Worm (Caenorhabditis elegans) whole organism, L2 larva: ENCODE results near the gene C28H8.2.

Experiments
- C34F6.9 ChIP-seq: fragments of 150-350 bp; optimal IDR thresholded peaks from 2 replicates; lab custom pipeline; 2014; ENCODE audit warnings: missing biosample characterization, missing genetic modification characterization
- F13H6.1 ChIP-seq: sonication (generic microtip); optimal IDR thresholded peaks from 2 replicates; lab custom pipeline; 2016; ENCODE audit warnings: missing genetic modification characterization, missing compliant biosample characterization
- R02D3.7 ChIP-seq: fragments of 150-350 bp; optimal IDR thresholded peaks from 2 replicates; lab custom pipeline; 2014; ENCODE audit warnings: missing biosample characterization, missing genetic modification characterization
- Y55F3AM.14 ChIP-seq: fragments of 200-800 bp; sonication (Bioruptor generic); optimal IDR thresholded peaks from 2 replicates; lab custom pipeline; 2018; ENCODE audit warnings: mild to moderate bottlenecking, missing genetic modification characterization, missing compliant biosample characterization
- ZK546.5 ChIP-seq: sonication (generic microtip); optimal IDR thresholded peaks from 2 replicates; lab custom pipeline; 2017; ENCODE audit warnings: missing biosample characterization, missing genetic modification characterization
- alr-1 ChIP-seq: fragments of 150-350 bp; optimal IDR thresholded peaks from 2 replicates; lab custom pipeline; 2014; ENCODE audit warnings: missing biosample characterization, missing genetic modification characterization
- aly-2 ChIP-seq: fragments of 150-350 bp; optimal IDR thresholded peaks from 2 replicates; lab custom pipeline; 2014; ENCODE audit warnings: missing biosample characterization, missing genetic modification characterization
- ama-1 ChIP-seq: fragments of 150-350 bp; optimal IDR thresholded peaks from 2 replicates; lab custom pipeline; 2018; ENCODE audit warnings: inconsistent platforms
- blmp-1 ChIP-seq: sonication (generic microtip); optimal IDR thresholded peaks from 2 replicates; lab custom pipeline; 2017; ENCODE audit warnings: missing genetic modification characterization, mild to moderate bottlenecking, missing compliant biosample characterization, antibody characterized with exemption, moderate library complexity; ENCODE audit not compliant: insufficient read depth
- ceh-16 ChIP-seq: fragments of 150-350 bp; optimal IDR thresholded peaks from 2 replicates; lab custom pipeline; 2014; ENCODE audit warnings: missing biosample characterization, missing genetic modification characterization
- dmd-4 ChIP-seq: sonication (generic microtip); optimal IDR thresholded peaks from 2 replicates; lab custom pipeline; 2017; ENCODE audit warnings: missing biosample characterization, missing genetic modification characterization
- egl-27 ChIP-seq: sonication (generic microtip); optimal IDR thresholded peaks from 3 replicates; lab custom pipeline; 2017; ENCODE audit warnings: missing biosample characterization, missing genetic modification reagents, missing genetic modification characterization
- elt-1 ChIP-seq: fragments of 150-350 bp; optimal IDR thresholded peaks from 2 replicates; lab custom pipeline; 2014; ENCODE audit warnings: missing biosample characterization, missing genetic modification characterization
- elt-3 ChIP-seq: sonication (generic microtip); optimal IDR thresholded peaks from 2 replicates; lab custom pipeline; 2017; ENCODE audit warnings: missing biosample characterization, missing genetic modification characterization
- fos-1 ChIP-seq: fragments of 150-350 bp; optimal IDR thresholded peaks from 2 replicates; lab custom pipeline; 2014; ENCODE audit warnings: missing biosample characterization, missing genetic modification characterization
- lin-11 ChIP-seq: fragments of 150-350 bp; sonication (generic microtip); optimal IDR thresholded peaks from 2 replicates; lab custom pipeline; 2014; ENCODE audit warnings: missing biosample characterization, missing genetic modification characterization, inconsistent platforms, mixed read lengths
- lin-13 ChIP-seq: fragments of 150-350 bp; optimal IDR thresholded peaks from 2 replicates; lab custom pipeline; 2014; ENCODE audit warnings: missing biosample characterization, missing genetic modification reagents, missing genetic modification characterization
- lsy-2 ChIP-seq, 2 experiments: fragments of 150-350 bp in 1 of 2; sonication (generic microtip) in 1 of 2; optimal IDR thresholded peaks; 2 replicates each; lab custom pipeline; 2014 to 2017; ENCODE audit warnings: missing biosample characterization in 2 of 2, missing genetic modification characterization in 2 of 2
- mab-5 ChIP-seq: fragments of 150-350 bp; optimal IDR thresholded peaks from 2 replicates; lab custom pipeline; 2014; ENCODE audit warnings: missing biosample characterization, missing genetic modification characterization
- mbf-1 ChIP-seq: sonication (generic microtip); optimal IDR thresholded peaks from 2 replicates; lab custom pipeline; 2017; ENCODE audit warnings: missing biosample characterization, missing genetic modification characterization
- mdl-1 ChIP-seq, 2 experiments: fragments of 150-350 bp in 1 of 2; sonication (generic microtip) in 1 of 2; optimal IDR thresholded peaks; 2 replicates each; lab custom pipeline; 2017; ENCODE audit warnings: missing biosample characterization in 2 of 2, missing genetic modification characterization in 2 of 2
- nhr-10 ChIP-seq: sonication (generic microtip); optimal IDR thresholded peaks from 2 replicates; lab custom pipeline; 2017; ENCODE audit warnings: missing biosample characterization, missing genetic modification characterization
- nhr-11 ChIP-seq: fragments of 150-350 bp; optimal IDR thresholded peaks from 2 replicates; lab custom pipeline; 2014; ENCODE audit warnings: missing biosample characterization, missing genetic modification characterization
- nhr-12 ChIP-seq: fragments of 150-350 bp; optimal IDR thresholded peaks from 2 replicates; lab custom pipeline; 2014; ENCODE audit warnings: missing biosample characterization, missing genetic modification characterization
- nhr-129 ChIP-seq: fragments of 150-350 bp; optimal IDR thresholded peaks from 2 replicates; lab custom pipeline; 2014; ENCODE audit warnings: missing biosample characterization, missing genetic modification characterization
- nhr-21 ChIP-seq: fragments of 150-350 bp; optimal IDR thresholded peaks from 2 replicates; lab custom pipeline; 2014; ENCODE audit warnings: missing biosample characterization, missing genetic modification characterization
- nhr-23 ChIP-seq: fragments of 150-350 bp; optimal IDR thresholded peaks from 2 replicates; lab custom pipeline; 2014; ENCODE audit warnings: missing biosample characterization, missing genetic modification reagents, missing genetic modification characterization
- nhr-237 ChIP-seq: fragments of 150-350 bp; optimal IDR thresholded peaks from 2 replicates; lab custom pipeline; 2014; ENCODE audit warnings: missing biosample characterization, missing genetic modification characterization
- nhr-25 ChIP-seq: fragments of 150-350 bp; sonication (generic microtip); optimal IDR thresholded peaks from 3 replicates; lab custom pipeline; 2014; ENCODE audit warnings: missing biosample characterization, missing genetic modification characterization
- nhr-6 ChIP-seq: fragments of 150-350 bp; optimal IDR thresholded peaks from 2 replicates; lab custom pipeline; 2014; ENCODE audit warnings: missing biosample characterization, missing genetic modification characterization
- nhr-77 ChIP-seq: fragments of 150-350 bp; optimal IDR thresholded peaks from 2 replicates; lab custom pipeline; 2014; ENCODE audit warnings: missing biosample characterization, missing genetic modification characterization
- peb-1 ChIP-seq: fragments of 150-350 bp; optimal IDR thresholded peaks from 2 replicates; lab custom pipeline; 2014; ENCODE audit warnings: missing biosample characterization, missing genetic modification characterization
- sem-4 ChIP-seq: fragments of 150-350 bp; optimal IDR thresholded peaks from 2 replicates; lab custom pipeline; 2014; ENCODE audit warnings: missing biosample characterization, missing genetic modification reagents, missing genetic modification characterization
- skn-1 ChIP-seq: sonication (generic microtip); optimal IDR thresholded peaks from 2 replicates; lab custom pipeline; 2017; ENCODE audit warnings: missing biosample characterization, missing genetic modification characterization
- sma-3 ChIP-seq: sonication (generic microtip); optimal IDR thresholded peaks from 2 replicates; lab custom pipeline; 2016; ENCODE audit warnings: missing genetic modification reagents, missing genetic modification characterization, missing compliant biosample characterization
- sma-9 ChIP-seq, 2 experiments: fragments of 150-350 bp in 1 of 2; sonication (generic microtip) in 1 of 2; optimal IDR thresholded peaks; 2 replicates each; lab custom pipeline; 2014 to 2016; ENCODE audit warnings: missing genetic modification characterization in 2 of 2, mild to moderate bottlenecking in 1 of 2, missing biosample characterization in 1 of 2, missing compliant biosample characterization in 1 of 2, missing genetic modification reagents in 1 of 2, moderate library complexity in 1 of 2
- snpc-4 ChIP-seq: fragments of 150-350 bp; optimal IDR thresholded peaks from 2 replicates; lab custom pipeline; 2014; ENCODE audit warnings: missing biosample characterization, missing genetic modification characterization
- unc-39 ChIP-seq: fragments of 150-350 bp; optimal IDR thresholded peaks from 2 replicates; lab custom pipeline; 2014; ENCODE audit warnings: missing biosample characterization, missing genetic modification characterization
- unc-55 ChIP-seq: fragments of 150-350 bp; sonication (generic microtip); optimal IDR thresholded peaks from 3 replicates; lab custom pipeline; 2014; ENCODE audit warnings: missing biosample characterization, missing genetic modification reagents, missing genetic modification characterization
- unc-62 ChIP-seq: fragments of 150-350 bp; optimal IDR thresholded peaks from 2 replicates; lab custom pipeline; 2014; ENCODE audit warnings: missing biosample characterization, missing genetic modification reagents, missing genetic modification characterization
- zag-1 ChIP-seq: fragments of 150-350 bp; optimal IDR thresholded peaks from 2 replicates; lab custom pipeline; 2014; ENCODE audit warnings: missing biosample characterization, missing genetic modification characterization
- ztf-1 ChIP-seq: fragments of 200-800 bp; sonication (Bioruptor generic); conservative IDR thresholded peaks from 2 replicates; pipeline ENCODE4 v1.3.6; 2022; ENCODE audit warnings: missing genetic modification characterization, missing compliant biosample characterization
- ztf-11 ChIP-seq: sonication (generic microtip); optimal IDR thresholded peaks from 2 replicates; lab custom pipeline; 2017; ENCODE audit warnings: missing biosample characterization, missing genetic modification characterization
- ztf-4 ChIP-seq: fragments of 150-350 bp; optimal IDR thresholded peaks from 2 replicates; lab custom pipeline; 2014; ENCODE audit warnings: missing biosample characterization, missing genetic modification characterization

C28H8.2 gene

ce11 chrIII:5874664-5875417 lies 45.3 kb upstream of the C28H8.2 start:
- TF ChIP-seq nhr-6 (no peak), unc-55 (GFP tag; lab: Kevin White, UChicago) (no peak), lsy-2 (tag; optimal IDR thresholded peaks at IDR 0.05; lab: Kevin White, UChicago) (no peak), lin-11 (no peak), unc-39 (tag; lab: Kevin White, UChicago) (no peak), nhr-129 (tag; lab: Kevin White, UChicago) (peak; percentile 6), mab-5 (tag; lab: Kevin White, UChicago) (no peak), nhr-10 (no peak)
- TF ChIP-seq, all 48 proteins: peak for 1

DNA sequence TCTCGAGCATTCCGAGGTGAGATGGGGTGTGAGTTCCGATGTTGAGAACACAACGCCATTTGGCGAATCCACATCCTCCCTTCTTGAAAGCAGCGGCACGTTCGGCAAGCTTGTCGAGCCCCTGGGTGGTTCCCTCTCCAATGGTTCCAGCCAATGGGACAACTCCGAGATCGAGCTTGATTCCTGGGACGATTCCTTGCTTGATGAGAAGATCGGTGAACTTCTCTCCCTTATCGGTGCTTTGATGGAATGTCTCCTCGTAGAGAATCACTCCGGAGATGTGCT lies 44.8 kb upstream of the C28H8.2 start:
- TF ChIP-seq Y55F3AM.14 (GFP tag; lab: Kevin White, UChicago) (no peak), ZK546.5 (tag; lab: Kevin White, UChicago) (no peak), nhr-77 (tag; lab: Kevin White, UChicago) (no peak), R02D3.7 (tag; lab: Kevin White, UChicago) (no peak), ama-1 (no peak), nhr-10 (no peak), elt-1 (tag; lab: Kevin White, UChicago) (no peak), sma-9 (GFP tag; optimal IDR thresholded peaks at IDR 0.05; lab: Kevin White, UChicago) (no peak), sma-9 (tag; optimal IDR thresholded peaks at IDR 0.05; lab: Kevin White, UChicago) (no peak), aly-2 (tag; lab: Kevin White, UChicago) (no peak)

DNA sequence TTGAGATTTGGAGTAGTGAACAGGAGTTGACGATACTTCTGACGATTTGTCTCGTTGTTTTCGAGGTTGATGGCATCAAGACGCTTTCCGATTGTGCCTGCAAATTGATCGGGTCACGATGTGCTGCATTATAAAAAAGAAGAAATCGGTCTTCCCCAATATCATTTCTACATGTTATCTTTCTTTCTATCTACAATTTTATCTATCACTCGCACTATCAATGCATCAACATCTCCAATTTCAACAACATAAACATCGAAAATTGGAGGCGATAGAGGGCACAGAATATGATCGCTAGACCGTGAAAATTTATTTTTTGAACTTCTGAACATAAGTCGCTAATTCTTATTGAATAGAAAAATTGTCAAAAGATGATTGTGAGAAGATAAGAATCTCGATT lies 44.4 kb upstream of the C28H8.2 start:
- TF ChIP-seq ztf-4 (no peak), lin-13 (GFP tag; lab: Kevin White, UChicago) (peak; percentile 5)

ce11 chrIII:5876140-5876675 lies 43.9 kb upstream of the C28H8.2 start, which contains the start of gene aldo-2:
Gene aldo-2 (minus strand): TSS chrIII:5876625.
- TF ChIP-seq R02D3.7 (tag; lab: Kevin White, UChicago), result no peak
- no peak for TF ChIP-seq mbf-1 (tag; lab: Kevin White, UChicago)
- peak; percentile 15 for TF ChIP-seq F13H6.1 (tag; lab: Kevin White, UChicago)
- TF ChIP-seq blmp-1 (tag; lab: Kevin White, UChicago), result peak; percentile 6
- no peak for TF ChIP-seq aly-2 (tag; lab: Kevin White, UChicago)
- TF ChIP-seq lin-13 (GFP tag; lab: Kevin White, UChicago), result no peak
- no peak for TF ChIP-seq nhr-10
- TF ChIP-seq nhr-12 (tag; lab: Kevin White, UChicago), result no peak
- no peak for TF ChIP-seq ztf-11 (tag; lab: Kevin White, UChicago)
- no peak for TF ChIP-seq unc-55 (GFP tag; lab: Kevin White, UChicago)
- TF ChIP-seq elt-3 (tag; lab: Kevin White, UChicago), result no peak
- TF ChIP-seq unc-39 (tag; lab: Kevin White, UChicago), result no peak
- TF ChIP-seq C34F6.9 (tag; lab: Kevin White, UChicago), result no peak
- no peak for TF ChIP-seq dmd-4
- TF ChIP-seq zag-1 (tag; lab: Kevin White, UChicago), result no peak
- no peak for TF ChIP-seq Y55F3AM.14 (GFP tag; lab: Kevin White, UChicago)
- TF ChIP-seq skn-1 (tag; lab: Kevin White, UChicago), result no peak
- TF ChIP-seq nhr-23 (tag; lab: Kevin White, UChicago), result no peak
- peak; percentile 3 for TF ChIP-seq fos-1 (tag; lab: Kevin White, UChicago)
- no peak for TF ChIP-seq lsy-2 (tag; optimal IDR thresholded peaks at IDR 0.05; lab: Kevin White, UChicago)
- TF ChIP-seq elt-1 (tag; lab: Kevin White, UChicago), result no peak
- TF ChIP-seq alr-1, result no peak
- TF ChIP-seq snpc-4 (tag; lab: Kevin White, UChicago), result no peak
- TF ChIP-seq ZK546.5 (tag; lab: Kevin White, UChicago), result no peak
- TF ChIP-seq egl-27 (tag; lab: Kevin White, UChicago), result no peak
- no peak for TF ChIP-seq unc-62
- TF ChIP-seq peb-1 (tag; lab: Kevin White, UChicago), result no peak
- TF ChIP-seq nhr-6, result no peak
- TF ChIP-seq nhr-237 (tag; lab: Kevin White, UChicago), result no peak
- no peak for TF ChIP-seq ztf-1 (GFP tag; lab: Robert Waterston, UW)
- TF ChIP-seq ceh-16 (tag; lab: Kevin White, UChicago), result peak; percentile 9
- TF ChIP-seq sma-3 (GFP tag; lab: Kevin White, UChicago), result peak; percentile 8
- peak; percentile 86 for TF ChIP-seq ama-1
- no peak for TF ChIP-seq nhr-77 (tag; lab: Kevin White, UChicago)
- no peak for TF ChIP-seq sma-9 (GFP tag; optimal IDR thresholded peaks at IDR 0.05; lab: Kevin White, UChicago)
- TF ChIP-seq sma-9 (tag; optimal IDR thresholded peaks at IDR 0.05; lab: Kevin White, UChicago), result no peak
- no peak for TF ChIP-seq lin-11
- peak; percentile 3 for TF ChIP-seq nhr-129 (tag; lab: Kevin White, UChicago)
- no peak for TF ChIP-seq nhr-11 (tag; lab: Kevin White, UChicago)
- TF ChIP-seq nhr-21 (tag; lab: Kevin White, UChicago), result peak; percentile 25
- TF ChIP-seq mdl-1 (tag; optimal IDR thresholded peaks at IDR 0.05; lab: Kevin White, UChicago), result no peak
- peak; percentile 37 for TF ChIP-seq nhr-25 (tag; lab: Kevin White, UChicago)
- no peak for TF ChIP-seq ztf-4
- TF ChIP-seq sem-4, result no peak
